Fruit fly (Drosophila melanogaster): ENCODE measurements around the gene CG34456.
A peak's percentile ranks its signal among the peaks of the same experiment; 100 is the strongest.

DNA sequence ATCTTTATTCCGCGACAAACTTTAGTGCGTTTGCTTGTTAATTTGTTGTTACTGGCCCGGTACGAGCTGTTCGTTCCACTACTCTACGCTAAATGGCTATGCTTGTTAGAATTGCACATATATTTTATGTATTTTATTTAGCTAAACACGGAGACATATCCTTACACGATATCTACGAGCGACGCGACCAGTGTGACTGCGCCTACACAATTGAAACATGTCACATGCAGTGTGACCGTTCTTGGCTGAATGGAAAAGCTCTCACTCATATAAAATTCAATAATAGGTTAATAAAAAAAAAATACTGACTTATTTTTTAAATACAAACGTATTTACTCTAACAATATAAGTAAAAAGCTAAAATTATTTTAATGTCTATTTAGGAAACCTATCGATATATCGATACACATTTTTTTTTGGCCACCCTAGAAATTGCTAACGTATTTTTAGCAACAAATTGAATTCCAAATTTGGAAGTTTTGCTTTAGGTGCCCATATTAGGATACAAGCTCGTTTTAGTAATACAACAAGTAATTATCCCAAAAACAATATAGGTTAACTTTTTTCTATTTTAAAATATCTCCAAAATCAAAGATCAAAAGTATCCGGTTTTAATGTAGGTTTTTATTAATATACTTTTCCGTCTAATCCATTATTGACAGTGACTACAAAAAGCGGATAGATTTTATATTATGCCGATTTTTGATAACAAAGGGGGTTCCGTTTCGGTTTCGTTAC lies 37.3 kb downstream of the CG34456 start, which contains the start of gene CG4080:
- TF ChIP-seq Pdp1 (GFP tag; optimal IDR thresholded peaks at IDR 0.05) (peak in 1 of 2 experiments; percentile 22), h (optimal IDR thresholded peaks at IDR 0.05) (no peak), maf-S (GFP tag; optimal IDR thresholded peaks at IDR 0.05) (no peak), crc (GFP tag; optimal IDR thresholded peaks at IDR 0.05) (no peak), Xbp1 (GFP tag; optimal IDR thresholded peaks at IDR 0.05) (peak; percentile 19), luna (GFP tag; optimal IDR thresholded peaks at IDR 0.05) (no peak)

Data from whole organism, embryonic.